Fruit fly (Drosophila melanogaster) whole organism: ENCODE results near the gene CG15199.

Experiments used
- CG8478 ChIP-seq: fragments of >200 bp; optimal IDR thresholded peaks from 2 replicates; lab custom pipeline; 2018; ENCODE audit warnings: inconsistent platforms
- Dll ChIP-seq: fragments of >200 bp; optimal IDR thresholded peaks from 2 replicates; lab custom pipeline; 2017
- EcR ChIP-seq, 2 experiments: fragments of >200 bp; optimal IDR thresholded peaks; 2 replicates each; lab custom pipeline; 2017; ENCODE audit warnings: missing biosample characterization in 2 of 2, missing genetic modification characterization in 2 of 2, missing genetic modification reagents in 2 of 2
- psq ChIP-seq: fragments of >200 bp; optimal IDR thresholded peaks from 2 replicates; lab custom pipeline; 2017

DNA sequence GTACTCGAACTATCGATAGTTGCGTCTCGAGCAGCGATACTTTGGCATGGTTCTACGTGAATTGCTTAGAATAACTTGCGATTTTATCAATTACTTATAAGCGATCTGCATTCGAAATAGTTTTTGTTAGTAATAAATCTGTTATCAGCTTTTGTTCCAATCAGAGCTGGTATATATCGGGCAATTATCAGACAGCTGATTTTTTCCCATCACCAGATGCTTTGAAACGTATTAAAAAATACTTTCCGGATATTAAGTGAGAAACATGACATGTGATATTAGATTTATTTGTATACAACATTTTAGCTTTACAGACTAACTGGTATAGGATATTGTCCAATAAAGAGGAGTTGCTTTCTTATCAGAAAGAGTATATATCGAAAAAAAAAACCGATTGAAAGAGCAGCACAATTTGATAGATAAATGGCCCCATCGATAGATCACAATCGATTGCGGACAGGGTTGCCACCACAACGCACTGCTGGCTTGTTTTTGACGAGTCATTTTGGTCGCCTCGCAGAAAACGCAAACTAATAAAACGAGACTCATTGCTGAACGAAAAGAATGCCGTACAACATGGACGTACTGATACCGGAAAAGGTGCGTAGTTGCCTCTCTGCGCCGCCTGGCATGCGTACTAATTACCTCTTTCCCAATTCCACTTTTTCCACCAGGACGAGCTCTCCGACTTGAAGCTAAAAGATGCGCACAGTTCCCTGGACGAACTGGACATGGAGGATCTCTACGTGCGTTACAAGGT, 16.7 kb downstream of the CG15199 start, which contains the start of gene Rpt3:
- TF ChIP-seq psq (lab: Kevin White, UChicago) (no peak), EcR (GFP tag; optimal IDR thresholded peaks at IDR 0.05; lab: Kevin White, UChicago) (no peak), CG8478 (lab: Kevin White, UChicago) (no peak), Dll (lab: Kevin White, UChicago) (no peak)
